Fruit fly (Drosophila melanogaster) whole organism, embryonic: ENCODE results near the gene SoYb.

ENCODE experiments used
- Atf3 ChIP-seq: fragments of 200-800 bp; sonication (Bioruptor generic); optimal IDR thresholded peaks from 3 replicates; lab custom pipeline; 2016; ENCODE audit warnings: missing biosample characterization, missing genetic modification characterization
- Bdp1 ChIP-seq: fragments of 200-800 bp; sonication (Bioruptor generic); optimal IDR thresholded peaks from 3 replicates; lab custom pipeline; 2016; ENCODE audit warnings: missing biosample characterization, missing genetic modification characterization
- BtbVII ChIP-seq: fragments of 200-800 bp; sonication (Bioruptor generic); optimal IDR thresholded peaks from 3 replicates; lab custom pipeline; 2017; ENCODE audit warnings: missing biosample characterization, mild to moderate bottlenecking, missing genetic modification characterization
- CG10267 ChIP-seq: fragments of 200-800 bp; sonication (Bioruptor generic); optimal IDR thresholded peaks from 2 replicates; lab custom pipeline; 2018; ENCODE audit warnings: missing biosample characterization, mild to moderate bottlenecking, missing genetic modification characterization, moderate library complexity
- CG10431 ChIP-seq: fragments of 200-800 bp; sonication (Bioruptor generic); optimal IDR thresholded peaks from 3 replicates; lab custom pipeline; 2018; ENCODE audit warnings: missing biosample characterization, mild to moderate bottlenecking, missing genetic modification characterization
- CG10462 ChIP-seq: fragments of 200-800 bp; sonication (Bioruptor generic); optimal IDR thresholded peaks from 2 replicates; lab custom pipeline; 2016; ENCODE audit warnings: missing biosample characterization, missing genetic modification characterization
- CG10565 ChIP-seq: fragments of 200-800 bp; sonication (Bioruptor generic); optimal IDR thresholded peaks from 3 replicates; lab custom pipeline; 2016; ENCODE audit warnings: missing biosample characterization, mild to moderate bottlenecking, missing genetic modification characterization
- CG10654 ChIP-seq: fragments of 200-800 bp; sonication (Bioruptor generic); optimal IDR thresholded peaks from 2 replicates; lab custom pipeline; 2016; ENCODE audit warnings: missing biosample characterization, missing genetic modification characterization
- CG10959 ChIP-seq: fragments of 200-800 bp; sonication (Bioruptor generic); IDR thresholded peaks from 2 replicates; pipeline ENCODE4 v1.3.6; 2022; ENCODE audit warnings: missing biosample characterization, missing genetic modification characterization
- CG11504 ChIP-seq: fragments of 200-800 bp; sonication (Bioruptor generic); optimal IDR thresholded peaks from 3 replicates; lab custom pipeline; 2019; ENCODE audit warnings: missing biosample characterization, mild to moderate bottlenecking, missing genetic modification characterization, moderate library complexity
- CG11723 ChIP-seq: fragments of 200-800 bp; sonication (Bioruptor generic); optimal IDR thresholded peaks from 2 replicates; lab custom pipeline; 2017; ENCODE audit warnings: missing biosample characterization, mild to moderate bottlenecking, missing genetic modification characterization
- CG12219 ChIP-seq: fragments of 200-800 bp; sonication (Bioruptor generic); optimal IDR thresholded peaks from 3 replicates; lab custom pipeline; 2018; ENCODE audit warnings: missing biosample characterization, mild to moderate bottlenecking, missing genetic modification characterization
- CG12769 ChIP-seq: fragments of 200-800 bp; sonication (Bioruptor generic); optimal IDR thresholded peaks from 2 replicates; lab custom pipeline; 2019; ENCODE audit warnings: missing biosample characterization, mild to moderate bottlenecking, missing genetic modification characterization, moderate library complexity
- CG13287 ChIP-seq: fragments of 200-800 bp; sonication (Bioruptor generic); IDR thresholded peaks from 2 replicates; pipeline ENCODE4 v1.3.6; 2022; ENCODE audit warnings: missing biosample characterization, missing genetic modification characterization; ENCODE audit not compliant: partially characterized antibody
- CG13624 ChIP-seq: fragments of 200-800 bp; sonication (Bioruptor generic); optimal IDR thresholded peaks from 2 replicates; lab custom pipeline; 2016; ENCODE audit warnings: missing biosample characterization, missing genetic modification characterization
- CG14014 ChIP-seq: fragments of 200-800 bp; sonication (Bioruptor generic); IDR thresholded peaks from 2 replicates; pipeline ENCODE4 v1.3.6; 2022; ENCODE audit warnings: missing biosample characterization, missing genetic modification characterization
- CG15011 ChIP-seq: fragments of 200-800 bp; sonication (Bioruptor generic); optimal IDR thresholded peaks from 3 replicates; lab custom pipeline; 2018; ENCODE audit warnings: missing biosample characterization, mild to moderate bottlenecking, missing genetic modification characterization
- CG15269 ChIP-seq: fragments of 200-800 bp; sonication (Bioruptor generic); optimal IDR thresholded peaks from 2 replicates; lab custom pipeline; 2018; ENCODE audit warnings: missing biosample characterization, mild to moderate bottlenecking, missing genetic modification characterization, moderate library complexity
- CG16813 ChIP-seq: fragments of 200-800 bp; sonication (Bioruptor generic); IDR thresholded peaks from 3 replicates; pipeline ENCODE4 v1.3.6; 2022; ENCODE audit warnings: missing biosample characterization, missing genetic modification characterization; ENCODE audit not compliant: partially characterized antibody
- CG17802 ChIP-seq: fragments of 200-800 bp; sonication (Bioruptor generic); optimal IDR thresholded peaks from 2 replicates; lab custom pipeline; 2018; ENCODE audit warnings: missing biosample characterization, mild to moderate bottlenecking, missing genetic modification characterization, moderate library complexity
- CG18764 ChIP-seq: fragments of 200-800 bp; sonication (Bioruptor generic); optimal IDR thresholded peaks from 3 replicates; lab custom pipeline; 2016; ENCODE audit warnings: missing biosample characterization, missing genetic modification characterization
- CG30403 ChIP-seq: fragments of 200-800 bp; sonication (Bioruptor generic); optimal IDR thresholded peaks from 3 replicates; lab custom pipeline; 2016; ENCODE audit warnings: missing biosample characterization, missing genetic modification characterization
- CG34376 ChIP-seq: fragments of 200-800 bp; sonication (Bioruptor generic); optimal IDR thresholded peaks from 2 replicates; lab custom pipeline; 2018; ENCODE audit warnings: missing biosample characterization, mild to moderate bottlenecking, missing genetic modification characterization
- CG4707 ChIP-seq: fragments of 200-800 bp; sonication (Bioruptor generic); optimal IDR thresholded peaks from 2 replicates; lab custom pipeline; 2018; ENCODE audit warnings: missing biosample characterization, mild to moderate bottlenecking, missing genetic modification characterization, moderate library complexity
- CG9876 ChIP-seq: fragments of 200-800 bp; sonication (Bioruptor generic); optimal IDR thresholded peaks from 2 replicates; lab custom pipeline; 2016; ENCODE audit warnings: missing biosample characterization, missing genetic modification characterization
- Camta ChIP-seq: fragments of 200-800 bp; sonication (Bioruptor generic); optimal IDR thresholded peaks from 2 replicates; lab custom pipeline; 2016; ENCODE audit warnings: missing biosample characterization, missing genetic modification characterization
- CoRest ChIP-seq: fragments of 200-800 bp; sonication (Bioruptor generic); optimal IDR thresholded peaks from 3 replicates; lab custom pipeline; 2018; ENCODE audit warnings: missing biosample characterization, mild to moderate bottlenecking, missing genetic modification characterization, moderate library complexity
- Doc3 ChIP-seq: fragments of 200-800 bp; sonication (Bioruptor generic); IDR thresholded peaks from 3 replicates; pipeline ENCODE4 v1.3.6; 2022; ENCODE audit warnings: missing biosample characterization, missing genetic modification characterization; ENCODE audit not compliant: partially characterized antibody
- HLH3B ChIP-seq: fragments of 200-800 bp; sonication (Bioruptor generic); IDR thresholded peaks from 2 replicates; pipeline ENCODE4 v1.3.6; 2022; ENCODE audit warnings: missing biosample characterization, missing genetic modification characterization
- HLH54F ChIP-seq: fragments of 200-800 bp; sonication (Bioruptor generic); optimal IDR thresholded peaks from 3 replicates; lab custom pipeline; 2016; ENCODE audit warnings: missing biosample characterization, missing genetic modification characterization
- HLHmδ ChIP-seq: fragments of 200-800 bp; sonication (Bioruptor generic); optimal IDR thresholded peaks from 2 replicates; lab custom pipeline; 2018; ENCODE audit warnings: missing biosample characterization, mild to moderate bottlenecking, missing genetic modification characterization, moderate library complexity
- HmgD ChIP-seq: fragments of 200-800 bp; sonication (Bioruptor generic); optimal IDR thresholded peaks from 3 replicates; lab custom pipeline; 2016; ENCODE audit warnings: missing biosample characterization, missing genetic modification characterization
- Trl ChIP-seq, 3 experiments: fragments of >200 bp in 2 of 3; fragments of 200-800 bp in 1 of 3; sonication (Bioruptor generic) in 1 of 3; optimal IDR thresholded peaks; 2 replicates in 1 of 3; 3 replicates in 2 of 3; lab custom pipeline; 2016 to 2017; ENCODE audit warnings: missing biosample characterization in 1 of 3, missing genetic modification characterization in 1 of 3
- aop ChIP-seq: fragments of 200-800 bp; sonication (Bioruptor generic); IDR thresholded peaks from 2 replicates; pipeline ENCODE4 v1.3.6; 2022; ENCODE audit warnings: missing biosample characterization, missing genetic modification characterization
- ase ChIP-seq: fragments of 200-800 bp; sonication (Bioruptor generic); IDR thresholded peaks from 3 replicates; pipeline ENCODE4 v1.3.6; 2022; ENCODE audit warnings: missing biosample characterization, missing genetic modification characterization
- crp ChIP-seq, 2 experiments: fragments of 200-800 bp; sonication (Bioruptor generic); optimal IDR thresholded peaks; 2 replicates in 1 of 2; 3 replicates in 1 of 2; lab custom pipeline; 2017; ENCODE audit warnings: missing biosample characterization in 2 of 2, missing genetic modification characterization in 2 of 2, mild to moderate bottlenecking in 1 of 2, moderate library complexity in 1 of 2
- disco-r ChIP-seq: fragments of 200-800 bp; sonication (Bioruptor generic); optimal IDR thresholded peaks from 2 replicates; lab custom pipeline; 2016; ENCODE audit warnings: missing biosample characterization, missing genetic modification characterization
- dmrt11E ChIP-seq: fragments of 200-800 bp; sonication (Bioruptor generic); optimal IDR thresholded peaks from 3 replicates; lab custom pipeline; 2018; ENCODE audit warnings: missing biosample characterization, mild to moderate bottlenecking, missing genetic modification characterization, moderate library complexity
- emc ChIP-seq: fragments of 200-800 bp; sonication (Bioruptor generic); optimal IDR thresholded peaks from 2 replicates; lab custom pipeline; 2016; ENCODE audit warnings: missing biosample characterization, missing genetic modification characterization
- gfzf ChIP-seq: fragments of 200-800 bp; sonication (Bioruptor generic); optimal IDR thresholded peaks from 2 replicates; lab custom pipeline; 2016; ENCODE audit warnings: missing biosample characterization, mild to moderate bottlenecking, missing genetic modification characterization, moderate library complexity
- jumu ChIP-seq: fragments of 200-800 bp; sonication (Bioruptor generic); optimal IDR thresholded peaks from 3 replicates; lab custom pipeline; 2016; ENCODE audit warnings: missing biosample characterization, missing genetic modification characterization
- lab ChIP-seq: fragments of 200-800 bp; sonication (Bioruptor generic); optimal IDR thresholded peaks from 3 replicates; lab custom pipeline; 2017; ENCODE audit warnings: missing biosample characterization, missing genetic modification characterization, mild to moderate bottlenecking, moderate library complexity, missing genetic modification reagents
- lilli ChIP-seq: fragments of 200-800 bp; sonication (Bioruptor generic); optimal IDR thresholded peaks from 3 replicates; lab custom pipeline; 2016; ENCODE audit warnings: missing biosample characterization, missing genetic modification characterization
- lola ChIP-seq, 3 experiments: fragments of >200 bp in 2 of 3; fragments of 200-800 bp in 1 of 3; sonication (Bioruptor generic) in 1 of 3; optimal IDR thresholded peaks; 2 replicates each; lab custom pipeline; 2017 to 2019; ENCODE audit warnings: missing biosample characterization in 3 of 3, missing genetic modification characterization in 3 of 3, mild to moderate bottlenecking in 1 of 3, moderate library complexity in 1 of 3
- mam ChIP-seq: fragments of 200-800 bp; sonication (Bioruptor generic); optimal IDR thresholded peaks from 3 replicates; lab custom pipeline; 2016; ENCODE audit warnings: missing biosample characterization, missing genetic modification characterization
- otp ChIP-seq: fragments of 200-800 bp; sonication (Bioruptor generic); IDR thresholded peaks from 3 replicates; pipeline ENCODE4, ENCODE4 v1.3.6; 2022; ENCODE audit warnings: missing biosample characterization, missing genetic modification characterization
- sr ChIP-seq: fragments of 200-800 bp; sonication (Bioruptor generic); IDR thresholded peaks from 3 replicates; pipeline ENCODE4 v1.3.6; 2022; ENCODE audit warnings: missing biosample characterization, missing genetic modification characterization
- tin ChIP-seq: fragments of 200-800 bp; sonication (Bioruptor generic); optimal IDR thresholded peaks from 3 replicates; lab custom pipeline; 2016; ENCODE audit warnings: missing biosample characterization, missing genetic modification characterization
- tup ChIP-seq: fragments of 200-800 bp; sonication (Bioruptor generic); optimal IDR thresholded peaks from 2 replicates; lab custom pipeline; 2016; ENCODE audit warnings: missing biosample characterization, mild to moderate bottlenecking, missing genetic modification characterization, moderate library complexity
- vvl ChIP-seq: fragments of 200-800 bp; sonication (Bioruptor generic); IDR thresholded peaks from 2 replicates; pipeline ENCODE4 v1.3.6; 2022; ENCODE audit warnings: missing biosample characterization, missing genetic modification characterization

Gene SoYb

DNA sequence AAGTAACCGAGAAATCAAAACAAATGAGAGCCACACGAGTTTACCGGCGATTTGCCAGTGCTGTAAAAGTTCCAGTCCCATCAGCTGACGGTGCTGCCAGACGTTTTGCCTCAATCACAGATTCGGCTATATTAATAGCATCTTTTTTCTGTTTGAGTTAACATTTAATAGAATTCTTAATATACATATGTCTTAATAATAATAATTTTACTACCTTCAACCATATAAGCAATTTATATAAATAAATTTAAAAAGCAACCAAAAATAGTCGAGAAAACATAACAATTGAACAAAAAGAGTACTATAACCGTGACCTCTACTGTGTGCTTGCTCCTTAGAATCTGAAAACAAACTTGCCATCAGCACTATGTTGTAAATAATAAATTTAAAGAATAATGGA is 48.4 kb downstream of the SoYb start, which contains the start of the genes CG13126 and CG4709 (continued):
- TF ChIP-seq crp (GFP tag; optimal IDR thresholded peaks at IDR 0.05; lab: Kevin White, UChicago) (peak; percentile 79 to 96), CG9876 (GFP tag; lab: Kevin White, UChicago) (no peak), CG13624 (peak; percentile 41), CG11504 (tag; lab: Kevin White, UChicago) (peak; percentile 91), CG30403 (GFP tag; lab: Kevin White, UChicago) (peak; percentile 92), tup (GFP tag; lab: Kevin White, UChicago) (peak; percentile 56), lola (GFP tag; optimal IDR thresholded peaks at IDR 0.05; lab: Kevin White, UChicago) (peak in 1 of 3 experiments; percentile 90), tin (GFP tag; lab: Kevin White, UChicago) (peak; percentile 92), Camta (GFP tag; lab: Kevin White, UChicago) (peak; percentile 41), CG16813 (no peak), CG34376 (GFP tag; lab: Kevin White, UChicago) (peak; percentile 72), vvl (GFP tag; lab: Robert Waterston, UW) (peak; percentile 97), CG15269 (peak; percentile 91), gfzf (no peak), CG11723 (peak; percentile 74), HLHmδ (GFP tag; lab: Kevin White, UChicago) (no peak), CG10565 (GFP tag; lab: Kevin White, UChicago) (peak; percentile 51), Doc3 (no peak), CG4707 (GFP tag; lab: Kevin White, UChicago) (peak; percentile 57), jumu (no peak), CG18764 (GFP tag; lab: Kevin White, UChicago) (peak; percentile 86), ase (GFP tag; lab: Robert Waterston, UW) (peak; percentile 89), dmrt11E (peak; percentile 94), CG10654 (peak; percentile 88), aop (GFP tag; lab: Robert Waterston, UW) (no peak), disco-r (GFP tag; lab: Kevin White, UChicago) (no peak), CG12769 (tag; lab: Kevin White, UChicago) (no peak), HLH54F (GFP tag; lab: Kevin White, UChicago) (peak; percentile 6), CG10462 (GFP tag; lab: Kevin White, UChicago) (peak; percentile 73), BtbVII (GFP tag; lab: Kevin White, UChicago) (peak; percentile 84), mam (peak; percentile 46), CG15011 (GFP tag; lab: Kevin White, UChicago) (peak; percentile 77), HmgD (GFP tag; lab: Kevin White, UChicago) (no peak), lilli (GFP tag; lab: Kevin White, UChicago) (peak; percentile 81), Bdp1 (GFP tag; lab: Kevin White, UChicago) (peak; percentile 28), CoRest (tag; lab: Kevin White, UChicago) (peak; percentile 93), emc (peak; percentile 1), HLH3B (peak; percentile 89), CG12219 (GFP tag; lab: Kevin White, UChicago) (peak; percentile 70), CG10431 (GFP tag; lab: Kevin White, UChicago) (peak; percentile 77), Atf3 (GFP tag; lab: Kevin White, UChicago) (peak; percentile 29), CG13287 (GFP tag; lab: Robert Waterston, UW) (no peak; the same call in 1 of the 2 replicates), sr (GFP tag; lab: Robert Waterston, UW) (no peak), CG14014 (peak; percentile 87), CG17802 (tag; lab: Kevin White, UChicago) (peak; percentile 73), CG10959 (GFP tag; lab: Robert Waterston, UW) (peak; percentile 80), otp (GFP tag; lab: Robert Waterston, UW) (peak; percentile 77; the same call in 2 of the 3 replicates), CG10267 (peak; percentile 99), Trl (optimal IDR thresholded peaks at IDR 0.05; lab: Kevin White, UChicago) (no peak), Trl (GFP tag; optimal IDR thresholded peaks at IDR 0.05; lab: Kevin White, UChicago) (peak; percentile 40), lab (GFP tag; lab: Kevin White, UChicago) (peak; percentile 95)
